Worm (Caenorhabditis elegans) whole organism, L3 larva: ENCODE results near the gene srh-235.
"Not testable (repeated sequence)": the region's sequence is repeated elsewhere in the genome, so short reads cannot be mapped to it uniquely, and the experiment has no call there.

ENCODE experiments used
- R02D3.7 ChIP-seq: fragments of 150-350 bp; optimal IDR thresholded peaks from 2 replicates; lab custom pipeline; 2014; ENCODE audit warnings: missing biosample characterization, missing genetic modification characterization
- ZK546.5 ChIP-seq: sonication (generic microtip); optimal IDR thresholded peaks from 2 replicates; lab custom pipeline; 2017; ENCODE audit warnings: missing biosample characterization, missing genetic modification characterization
- aly-2 ChIP-seq: fragments of 150-350 bp; optimal IDR thresholded peaks from 2 replicates; lab custom pipeline; 2014; ENCODE audit warnings: missing biosample characterization, missing genetic modification characterization
- ama-1 ChIP-seq: fragments of 150-350 bp; optimal IDR thresholded peaks from 2 replicates; lab custom pipeline; 2018
- ceh-28 ChIP-seq: fragments of 150-350 bp; optimal IDR thresholded peaks from 2 replicates; lab custom pipeline; 2014; ENCODE audit warnings: missing biosample characterization, missing genetic modification reagents, missing genetic modification characterization
- ceh-82 ChIP-seq: fragments of 150-350 bp; optimal IDR thresholded peaks from 2 replicates; lab custom pipeline; 2014; ENCODE audit warnings: missing biosample characterization, missing genetic modification characterization
- ceh-9 ChIP-seq: sonication (generic microtip); optimal IDR thresholded peaks from 2 replicates; lab custom pipeline; 2018; ENCODE audit warnings: missing biosample characterization, missing genetic modification characterization
- egl-27 ChIP-seq: sonication (generic microtip); optimal IDR thresholded peaks from 4 replicates; lab custom pipeline; 2017; ENCODE audit warnings: missing biosample characterization, missing genetic modification reagents, missing genetic modification characterization
- egl-5 ChIP-seq: fragments of 150-350 bp; optimal IDR thresholded peaks from 2 replicates; lab custom pipeline; 2017; ENCODE audit warnings: missing biosample characterization, missing genetic modification reagents, missing genetic modification characterization, inconsistent platforms
- elt-1 ChIP-seq: fragments of 150-350 bp; optimal IDR thresholded peaks from 2 replicates; lab custom pipeline; 2014; ENCODE audit warnings: missing biosample characterization, missing genetic modification characterization
- elt-2 ChIP-seq: sonication (generic microtip); optimal IDR thresholded peaks from 2 replicates; lab custom pipeline; 2016; ENCODE audit warnings: missing genetic modification reagents, mild to moderate bottlenecking, missing genetic modification characterization, missing compliant biosample characterization
- fos-1 ChIP-seq: fragments of 150-350 bp; optimal IDR thresholded peaks from 2 replicates; lab custom pipeline; 2014; ENCODE audit warnings: missing biosample characterization, missing genetic modification characterization
- jun-1 ChIP-seq: fragments of 150-350 bp; optimal IDR thresholded peaks from 2 replicates; lab custom pipeline; 2014; ENCODE audit warnings: missing biosample characterization, missing genetic modification reagents, missing genetic modification characterization
- lin-15B ChIP-seq: fragments of 150-350 bp; optimal IDR thresholded peaks from 2 replicates; lab custom pipeline; 2014; ENCODE audit warnings: missing biosample characterization, missing genetic modification characterization
- lin-39 ChIP-seq: fragments of 150-350 bp; optimal IDR thresholded peaks from 2 replicates; lab custom pipeline; 2018; ENCODE audit warnings: missing biosample characterization, missing genetic modification reagents, missing genetic modification characterization
- mdl-1 ChIP-seq: fragments of 150-350 bp; optimal IDR thresholded peaks from 2 replicates; lab custom pipeline; 2014; ENCODE audit warnings: missing biosample characterization, missing genetic modification characterization
- nhr-11 ChIP-seq: fragments of 150-350 bp; optimal IDR thresholded peaks from 2 replicates; lab custom pipeline; 2014; ENCODE audit warnings: missing biosample characterization, missing genetic modification characterization
- nhr-23 ChIP-seq: fragments of 150-350 bp; optimal IDR thresholded peaks from 2 replicates; lab custom pipeline; 2014; ENCODE audit warnings: missing biosample characterization, missing genetic modification reagents, missing genetic modification characterization
- nhr-237 ChIP-seq: fragments of 150-350 bp; optimal IDR thresholded peaks from 2 replicates; lab custom pipeline; 2014; ENCODE audit warnings: missing biosample characterization, missing genetic modification characterization
- nhr-28 ChIP-seq: fragments of 150-350 bp; optimal IDR thresholded peaks from 2 replicates; lab custom pipeline; 2014; ENCODE audit warnings: missing biosample characterization, missing genetic modification characterization
- nhr-43 ChIP-seq: sonication (generic microtip); optimal IDR thresholded peaks from 2 replicates; lab custom pipeline; 2016; ENCODE audit warnings: mild to moderate bottlenecking, missing genetic modification characterization, missing compliant biosample characterization; ENCODE audit not compliant: poor library complexity, severe bottlenecking
- nhr-67 ChIP-seq: fragments of 150-350 bp; optimal IDR thresholded peaks from 2 replicates; lab custom pipeline; 2014; ENCODE audit warnings: missing biosample characterization, missing genetic modification characterization
- nhr-77 ChIP-seq: fragments of 150-350 bp; optimal IDR thresholded peaks from 2 replicates; lab custom pipeline; 2014; ENCODE audit warnings: missing biosample characterization, missing genetic modification characterization
- pha-4 ChIP-seq: fragments of 150-350 bp; optimal IDR thresholded peaks from 2 replicates; lab custom pipeline; 2014; ENCODE audit warnings: missing biosample characterization, missing genetic modification reagents, missing genetic modification characterization
- snpc-4 ChIP-seq: fragments of 150-350 bp; optimal IDR thresholded peaks from 2 replicates; lab custom pipeline; 2014; ENCODE audit warnings: missing biosample characterization, missing genetic modification characterization
- tbx-2 ChIP-seq: sonication (generic microtip); optimal IDR thresholded peaks from 2 replicates; lab custom pipeline; 2016; ENCODE audit warnings: mild to moderate bottlenecking, missing genetic modification characterization, missing compliant biosample characterization
- unc-39 ChIP-seq: sonication (generic microtip); optimal IDR thresholded peaks from 4 replicates; lab custom pipeline; 2017; ENCODE audit warnings: missing biosample characterization, missing genetic modification characterization
- unc-62 ChIP-seq: fragments of 150-350 bp; sonication (generic microtip); optimal IDR thresholded peaks from 4 replicates; lab custom pipeline; 2014; ENCODE audit warnings: missing biosample characterization, missing genetic modification reagents, missing genetic modification characterization
- zag-1 ChIP-seq: fragments of 150-350 bp; optimal IDR thresholded peaks from 2 replicates; lab custom pipeline; 2014; ENCODE audit warnings: missing biosample characterization, missing genetic modification characterization
- ztf-11 ChIP-seq: fragments of 150-350 bp; optimal IDR thresholded peaks from 2 replicates; lab custom pipeline; 2014; ENCODE audit warnings: missing biosample characterization, missing genetic modification characterization
- ztf-4 ChIP-seq: fragments of 150-350 bp; optimal IDR thresholded peaks from 2 replicates; lab custom pipeline; 2014; ENCODE audit warnings: missing biosample characterization, missing genetic modification characterization

The srh-235 gene

DNA sequence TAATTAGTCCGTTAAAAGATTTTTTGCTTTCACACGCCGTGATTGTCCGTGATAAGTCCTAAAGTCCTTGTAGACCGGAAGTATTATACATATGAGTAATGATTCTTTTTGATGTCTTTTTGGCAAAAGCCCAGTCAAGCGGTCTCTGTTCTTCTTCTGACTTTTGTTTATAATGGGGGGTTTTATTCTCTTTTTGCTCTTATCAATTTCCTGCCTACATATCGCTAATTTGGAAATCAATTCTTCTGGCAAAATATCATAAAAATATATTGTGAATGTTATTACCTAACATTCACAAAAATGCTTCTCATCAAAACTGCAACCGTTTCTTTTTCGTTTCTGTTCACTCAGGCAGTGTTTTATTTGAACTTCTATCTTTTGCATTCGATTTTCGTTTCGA lies 5.0 kb upstream of the srh-235 start, which contains the start of gene srbc-61:
srbc-61 (plus strand) TSS at position 301 of the 400 bp plus-strand sequence.
- TF ChIP-seq lin-15B, result no peak
- TF ChIP-seq ceh-9 (tag; lab: Kevin White, UChicago), result no peak
- no peak for TF ChIP-seq jun-1 (tag; lab: Kevin White, UChicago)
- TF ChIP-seq nhr-43, result no peak
- TF ChIP-seq unc-39 (tag; lab: Kevin White, UChicago), result no peak
- TF ChIP-seq unc-62 (GFP tag; lab: Kevin White, UChicago), result no peak
- TF ChIP-seq nhr-23 (tag; lab: Kevin White, UChicago), result no peak
- TF ChIP-seq zag-1, result no peak
- TF ChIP-seq ceh-28 (tag; lab: Kevin White, UChicago), result no peak
- TF ChIP-seq nhr-237 (tag; lab: Kevin White, UChicago), result no peak
- TF ChIP-seq nhr-67, result no peak

DNA sequence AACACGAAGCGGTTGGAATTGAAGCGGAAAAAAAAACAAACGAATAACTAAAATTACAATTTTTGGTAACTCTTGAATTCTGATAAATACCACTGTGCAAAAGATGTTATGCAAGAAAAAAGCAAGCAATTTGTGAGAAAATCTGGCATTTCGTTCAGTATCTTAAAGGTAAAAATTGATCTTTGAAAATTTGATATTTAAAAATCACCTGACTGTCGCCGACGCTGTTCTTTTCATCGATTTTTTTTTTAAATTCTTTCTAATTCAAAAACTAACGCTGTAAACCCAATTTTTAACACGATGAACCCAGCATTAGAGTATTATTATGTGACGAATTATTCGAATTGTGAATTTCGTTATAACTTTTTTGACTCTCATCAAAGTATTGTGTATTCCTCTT lies 2.2 kb upstream of the srh-235 start, which contains the start of gene srh-123:
srh-123 (plus strand) TSS at position 301 of the 400 bp plus-strand sequence.
- no peak for TF ChIP-seq nhr-77 (tag; lab: Kevin White, UChicago)
- no peak for TF ChIP-seq ZK546.5
- TF ChIP-seq ztf-11 (tag; lab: Kevin White, UChicago), result no peak

DNA sequence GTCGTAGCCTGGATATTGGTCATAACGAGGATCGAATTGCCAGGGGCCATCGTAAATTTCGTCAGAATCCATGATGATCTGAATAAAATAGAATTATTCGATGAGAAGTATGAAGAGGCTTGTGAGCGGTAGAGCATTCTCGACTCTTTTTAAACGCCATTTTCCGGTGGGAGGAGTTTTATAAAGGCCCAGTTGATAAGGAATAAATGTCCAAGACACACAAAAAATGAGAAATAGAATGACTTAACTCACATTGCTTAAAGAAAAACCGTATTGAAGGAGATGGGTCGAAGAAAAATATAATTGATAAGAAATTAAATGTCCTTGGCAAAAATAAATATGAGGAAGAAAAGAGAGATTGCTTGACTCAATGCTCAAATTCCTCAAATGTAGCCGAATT lies 2.3 kb downstream of the srh-235 start, which contains the start of gene F20E11.17:
F20E11.17 (minus strand) TSS at position 101 of the 400 bp plus-strand sequence.
- no peak for TF ChIP-seq R02D3.7 (tag; lab: Kevin White, UChicago)
- no peak for TF ChIP-seq aly-2
- no peak for TF ChIP-seq snpc-4
- no peak for TF ChIP-seq nhr-23 (tag; lab: Kevin White, UChicago)
- TF ChIP-seq fos-1 (tag; lab: Kevin White, UChicago), result no peak
- no peak for TF ChIP-seq pha-4 (tag; lab: Kevin White, UChicago)
- no peak for TF ChIP-seq nhr-237 (tag; lab: Kevin White, UChicago)
- no peak for TF ChIP-seq mdl-1 (tag; lab: Kevin White, UChicago)
- TF ChIP-seq elt-1 (tag; lab: Kevin White, UChicago), result no peak
- no peak for TF ChIP-seq elt-2 (tag; lab: Kevin White, UChicago)
- no peak for TF ChIP-seq ceh-28 (tag; lab: Kevin White, UChicago)

- TF ChIP-seq lin-39 (tag; lab: Kevin White, UChicago), result no peak
- no peak for TF ChIP-seq ceh-82 (tag; lab: Kevin White, UChicago)
- TF ChIP-seq nhr-28, result no peak
- TF ChIP-seq nhr-11 (tag; lab: Kevin White, UChicago), result no peak
- TF ChIP-seq aly-2, result no peak
- no peak for TF ChIP-seq zag-1
- TF ChIP-seq nhr-23 (tag; lab: Kevin White, UChicago), result no peak
- no peak for TF ChIP-seq nhr-77 (tag; lab: Kevin White, UChicago)
- no peak for TF ChIP-seq tbx-2 (tag; lab: Kevin White, UChicago)
- TF ChIP-seq nhr-43, result no peak
- TF ChIP-seq ztf-11 (tag; lab: Kevin White, UChicago), result no peak
- no peak for TF ChIP-seq ama-1
- no peak for TF ChIP-seq mdl-1 (tag; lab: Kevin White, UChicago)
- TF ChIP-seq egl-27 (tag; lab: Kevin White, UChicago), result no peak
Measured at ce11 chrV:17467881-17468280, 3.6 kb downstream of the srh-235 start.

ce11 chrV:17466751-17467150 lies 4.7 kb downstream of the srh-235 start, which contains the start of gene srw-72:
Gene srw-72 (plus strand): TSS chrV:17467051.
- TF ChIP-seq elt-2 (tag; lab: Kevin White, UChicago) (no peak), R02D3.7 (tag; lab: Kevin White, UChicago) (no peak), egl-5 (tag; lab: Kevin White, UChicago) (no peak), jun-1 (tag; lab: Kevin White, UChicago) (no peak), mdl-1 (tag; lab: Kevin White, UChicago) (no peak), lin-39 (tag; lab: Kevin White, UChicago) (no peak)

ce11 chrV:17464278-17464677 lies 7.2 kb downstream of the srh-235 start, which contains the start of gene F20E11.7:
Gene F20E11.7 (plus strand): TSS chrV:17464578.
- TF ChIP-seq ztf-4, mdl-1, elt-2 (tag; lab: Kevin White, UChicago): not testable (repeated sequence)
